Worm (Caenorhabditis elegans) whole organism, late embryonic: Measurements from ENCODE around the gene T25G12.13.

ENCODE experiments used
- C08G9.2 ChIP-seq: sonication (generic microtip); optimal IDR thresholded peaks from 2 replicates; lab custom pipeline; 2016; ENCODE audit warnings: mild to moderate bottlenecking, missing genetic modification characterization, moderate library complexity, missing compliant biosample characterization
- F13H6.1 ChIP-seq: sonication (generic microtip); optimal IDR thresholded peaks from 2 replicates; lab custom pipeline; 2016; ENCODE audit warnings: missing genetic modification characterization, missing compliant biosample characterization
- K02D7.2 ChIP-seq: sonication (generic microtip); optimal IDR thresholded peaks from 2 replicates; lab custom pipeline; 2017; ENCODE audit warnings: mild to moderate bottlenecking, missing genetic modification characterization, missing compliant biosample characterization
- ama-1 ChIP-seq: fragments of 150-350 bp; optimal IDR thresholded peaks from 2 replicates; lab custom pipeline; 2014
- ceh-14 ChIP-seq: sonication (generic microtip); optimal IDR thresholded peaks from 2 replicates; lab custom pipeline; 2016; ENCODE audit warnings: missing genotype, missing genetic modification characterization, missing compliant biosample characterization
- ceh-19 ChIP-seq: fragments of 200-800 bp; sonication (Bioruptor generic); optimal IDR thresholded peaks from 2 replicates; lab custom pipeline; 2018; ENCODE audit warnings: mild to moderate bottlenecking, missing genetic modification characterization, missing compliant biosample characterization
- ceh-2 ChIP-seq: sonication (generic microtip); optimal IDR thresholded peaks from 2 replicates; lab custom pipeline; 2016; ENCODE audit warnings: missing genotype, missing genetic modification characterization, missing compliant biosample characterization
- ceh-22 ChIP-seq: sonication (generic microtip); optimal IDR thresholded peaks from 2 replicates; lab custom pipeline; 2017; ENCODE audit warnings: missing biosample characterization, missing genetic modification characterization
- ceh-45 ChIP-seq: fragments of 200-800 bp; sonication (Bioruptor generic); IDR thresholded peaks from 2 replicates; pipeline ENCODE4 v1.3.6; 2022; ENCODE audit warnings: missing genetic modification reagents, missing genetic modification characterization, missing compliant biosample characterization
- ceh-48 ChIP-seq: sonication (generic microtip); optimal IDR thresholded peaks from 2 replicates; lab custom pipeline; 2016; ENCODE audit warnings: missing genetic modification characterization, inconsistent platforms, missing compliant biosample characterization
- dve-1 ChIP-seq: sonication (generic microtip); optimal IDR thresholded peaks from 2 replicates; lab custom pipeline; 2017; ENCODE audit warnings: antibody characterized with exemption, mild to moderate bottlenecking, missing genetic modification characterization, missing compliant biosample characterization
- elt-2 ChIP-seq: sonication (generic microtip); optimal IDR thresholded peaks from 2 replicates; lab custom pipeline; 2016; ENCODE audit warnings: missing genetic modification reagents, missing genetic modification characterization, missing compliant biosample characterization
- elt-4 ChIP-seq: sonication (generic microtip); optimal IDR thresholded peaks from 2 replicates; lab custom pipeline; 2016; ENCODE audit warnings: missing genetic modification characterization, missing compliant biosample characterization
- ets-4 ChIP-seq: sonication (generic microtip); optimal IDR thresholded peaks from 2 replicates; lab custom pipeline; 2016; ENCODE audit warnings: missing genetic modification characterization, missing compliant biosample characterization
- eyg-1 ChIP-seq: sonication (generic microtip); optimal IDR thresholded peaks from 2 replicates; lab custom pipeline; 2016; ENCODE audit warnings: missing genotype, missing genetic modification characterization, missing compliant biosample characterization
- fax-1 ChIP-seq: sonication (generic microtip); optimal IDR thresholded peaks from 2 replicates; lab custom pipeline; 2016; ENCODE audit warnings: missing genotype, missing genetic modification characterization, missing compliant biosample characterization
- gmeb-2 ChIP-seq: sonication (generic microtip); optimal IDR thresholded peaks from 2 replicates; lab custom pipeline; 2016; ENCODE audit warnings: missing genetic modification characterization, inconsistent platforms, missing compliant biosample characterization
- hlh-15 ChIP-seq: sonication (generic microtip); optimal IDR thresholded peaks from 2 replicates; lab custom pipeline; 2016; ENCODE audit warnings: missing genetic modification characterization, missing compliant biosample characterization
- hlh-30 ChIP-seq: sonication (generic microtip); optimal IDR thresholded peaks from 2 replicates; lab custom pipeline; 2017; ENCODE audit warnings: antibody characterized with exemption, missing genetic modification characterization, missing compliant biosample characterization; ENCODE audit not compliant: insufficient read depth
- hlh-6 ChIP-seq: sonication (generic microtip); optimal IDR thresholded peaks from 2 replicates; lab custom pipeline; 2016; ENCODE audit warnings: missing genotype, missing genetic modification characterization, missing compliant biosample characterization
- lim-6 ChIP-seq: sonication (generic microtip); optimal IDR thresholded peaks from 2 replicates; lab custom pipeline; 2016; ENCODE audit warnings: missing genetic modification characterization, missing compliant biosample characterization
- lin-11 ChIP-seq: fragments of 200-800 bp; sonication (Bioruptor generic); optimal IDR thresholded peaks from 2 replicates; lab custom pipeline; 2018; ENCODE audit warnings: mild to moderate bottlenecking, missing genetic modification characterization, missing compliant biosample characterization
- madf-2 ChIP-seq: sonication (generic microtip); optimal IDR thresholded peaks from 2 replicates; lab custom pipeline; 2017; ENCODE audit warnings: missing genetic modification characterization, missing compliant biosample characterization
- nfya-1 ChIP-seq: sonication (generic microtip); optimal IDR thresholded peaks from 2 replicates; lab custom pipeline; 2017; ENCODE audit warnings: missing genetic modification characterization, mild to moderate bottlenecking, missing compliant biosample characterization, antibody characterized with exemption, moderate library complexity
- nhr-11 ChIP-seq: fragments of 150-350 bp; optimal IDR thresholded peaks from 2 replicates; lab custom pipeline; 2014; ENCODE audit warnings: missing biosample characterization, missing genetic modification characterization
- pag-3 ChIP-seq: sonication (generic microtip); optimal IDR thresholded peaks from 2 replicates; lab custom pipeline; 2016; ENCODE audit warnings: missing compliant biosample characterization, missing genetic modification characterization, borderline replicate concordance
- pat-9 ChIP-seq: fragments of 200-800 bp; sonication (Bioruptor generic); optimal IDR thresholded peaks from 2 replicates; lab custom pipeline; 2018; ENCODE audit warnings: mild to moderate bottlenecking, missing genetic modification characterization, moderate library complexity, missing compliant biosample characterization
- pha-4 ChIP-seq: fragments of 150-350 bp; optimal IDR thresholded peaks from 2 replicates; lab custom pipeline; 2018; ENCODE audit warnings: missing biosample characterization, missing genetic modification reagents, missing genetic modification characterization
- pqm-1 ChIP-seq: sonication (generic microtip); optimal IDR thresholded peaks from 2 replicates; lab custom pipeline; 2016; ENCODE audit warnings: missing genetic modification characterization, missing compliant biosample characterization
- pros-1 ChIP-seq: fragments of 150-350 bp; optimal IDR thresholded peaks from 2 replicates; lab custom pipeline; 2014; ENCODE audit warnings: missing biosample characterization, missing genetic modification reagents, missing genetic modification characterization
- ref-2 ChIP-seq: sonication (generic microtip); optimal IDR thresholded peaks from 2 replicates; lab custom pipeline; 2016; ENCODE audit warnings: missing genetic modification characterization, missing compliant biosample characterization
- rnt-1 ChIP-seq: sonication (generic microtip); optimal IDR thresholded peaks from 2 replicates; lab custom pipeline; 2016; ENCODE audit warnings: missing genetic modification characterization, missing compliant biosample characterization
- sox-4 ChIP-seq: sonication (generic microtip); optimal IDR thresholded peaks from 2 replicates; lab custom pipeline; 2017; ENCODE audit warnings: mild to moderate bottlenecking, missing genetic modification characterization, inconsistent platforms, missing compliant biosample characterization
- syd-9 ChIP-seq: sonication (generic microtip); optimal IDR thresholded peaks from 2 replicates; lab custom pipeline; 2016; ENCODE audit warnings: mild to moderate bottlenecking, missing genetic modification characterization, moderate library complexity, missing compliant biosample characterization
- unc-3 ChIP-seq, 2 experiments: fragments of 200-800 bp in 1 of 2; sonication (Bioruptor generic) in 1 of 2; sonication (generic microtip) in 1 of 2; conservative IDR thresholded peaks in 1 of 2; optimal IDR thresholded peaks in 1 of 2; 2 replicates each; pipeline versions ENCODE4 v1.3.6 to Lab custom; 2016 to 2022; ENCODE audit warnings: missing compliant biosample characterization in 2 of 2, missing genetic modification characterization in 2 of 2, missing genetic modification reagents in 1 of 2
- zip-5 ChIP-seq: sonication (generic microtip); optimal IDR thresholded peaks from 2 replicates; lab custom pipeline; 2016; ENCODE audit warnings: missing genetic modification characterization, missing compliant biosample characterization

The T25G12.13 gene

ce11 chrX:17243053-17243452, at the start of gene T25G12.13:
Gene T25G12.13, plus strand, starts transcription at chrX:17243353.
- no peak for TF ChIP-seq ref-2
- no peak for TF ChIP-seq fax-1 (tag; lab: Kevin White, UChicago)

ce11 chrX:17195080-17195479, 48.1 kb upstream of the T25G12.13 start, which contains the start of gene B0302.5:
Gene B0302.5, minus strand, starts transcription at chrX:17195137.
- no peak for TF ChIP-seq C08G9.2
- TF ChIP-seq gmeb-2 (tag; lab: Kevin White, UChicago): no peak
- TF ChIP-seq nfya-1 (tag; lab: Kevin White, UChicago): no peak
- TF ChIP-seq ceh-48 (tag; lab: Kevin White, UChicago): no peak
- no peak for TF ChIP-seq ceh-14 (tag; lab: Kevin White, UChicago)
- TF ChIP-seq ref-2: no peak
- no peak for TF ChIP-seq sox-4 (tag; lab: Kevin White, UChicago)

- TF ChIP-seq elt-4 (tag; lab: Kevin White, UChicago) (no peak), ama-1 (lab: Kevin White, UChicago) (no peak), lim-6 (tag; lab: Kevin White, UChicago) (no peak), unc-3 (GFP tag; conservative IDR thresholded peaks at IDR 0.05; lab: Robert Waterston, UW) (no peak), unc-3 (tag; optimal IDR thresholded peaks at IDR 0.05; lab: Kevin White, UChicago) (no peak)
- TF ChIP-seq, all 69 proteins: peak for 0
Measured at ce11 chrX:17197824-17198223, 45.3 kb upstream of the T25G12.13 start.

- TF ChIP-seq nhr-11 (tag; lab: Kevin White, UChicago) (no peak), elt-2 (no peak), ceh-45 (GFP tag; lab: Robert Waterston, UW) (no peak), rnt-1 (tag; lab: Kevin White, UChicago) (no peak), ceh-22 (tag; lab: Kevin White, UChicago) (no peak)
- TF ChIP-seq, all 69 proteins: peak for 0
Measured at ce11 chrX:17203399-17203798, 39.8 kb upstream of the T25G12.13 start.

ce11 chrX:17205853-17206252, 37.3 kb upstream of the T25G12.13 start:
- TF ChIP-seq ets-4 (tag; lab: Kevin White, UChicago) (no peak), hlh-6 (tag; lab: Kevin White, UChicago) (no peak), madf-2 (tag; lab: Kevin White, UChicago) (no peak), lin-11 (tag; lab: Kevin White, UChicago) (no peak), zip-5 (tag; lab: Kevin White, UChicago) (no peak), pag-3 (tag; lab: Kevin White, UChicago) (no peak), eyg-1 (tag; lab: Kevin White, UChicago) (no peak), dve-1 (tag; lab: Kevin White, UChicago) (no peak), pqm-1 (tag; lab: Kevin White, UChicago) (no peak), nhr-11 (tag; lab: Kevin White, UChicago) (no peak), hlh-30 (no peak), pha-4 (tag; lab: Kevin White, UChicago) (no peak), syd-9 (tag; lab: Kevin White, UChicago) (no peak)

- no peak for TF ChIP-seq pat-9 (tag; lab: Kevin White, UChicago)
- TF ChIP-seq nfya-1 (tag; lab: Kevin White, UChicago): no peak
- no peak for TF ChIP-seq ceh-2
- TF ChIP-seq nhr-11 (tag; lab: Kevin White, UChicago): no peak
- no peak for TF ChIP-seq F13H6.1 (tag; lab: Kevin White, UChicago)
- TF ChIP-seq hlh-15: no peak
- no peak for TF ChIP-seq dve-1 (tag; lab: Kevin White, UChicago)
- TF ChIP-seq lim-6 (tag; lab: Kevin White, UChicago): no peak
- TF ChIP-seq rnt-1 (tag; lab: Kevin White, UChicago): no peak
- no peak for TF ChIP-seq K02D7.2
- TF ChIP-seq ceh-22 (tag; lab: Kevin White, UChicago): no peak
- no peak for TF ChIP-seq ceh-19 (GFP tag; lab: Kevin White, UChicago)
- TF ChIP-seq pag-3 (tag; lab: Kevin White, UChicago): no peak
- no peak for TF ChIP-seq elt-4 (tag; lab: Kevin White, UChicago)
- TF ChIP-seq ceh-45 (GFP tag; lab: Robert Waterston, UW): no peak
- TF ChIP-seq pros-1 (tag; lab: Kevin White, UChicago): no peak
- TF ChIP-seq, all 69 proteins: peak for 0
Measured at ce11 chrX:17209265-17209664, 33.9 kb upstream of the T25G12.13 start, which contains the start of gene T08G2.2. Gene T08G2.2, minus strand, starts transcription at chrX:17209365.
